Worm (Caenorhabditis elegans) whole organism, L3 larva: ENCODE data around the gene K08D12.4.
A peak's percentile ranks its signal among the peaks of the same experiment; 100 is the strongest.

Experiments
- R02D3.7 ChIP-seq: fragments of 150-350 bp; optimal IDR thresholded peaks from 2 replicates; lab custom pipeline; 2014; ENCODE audit warnings: missing biosample characterization, missing genetic modification characterization
- ZK546.5 ChIP-seq: sonication (generic microtip); optimal IDR thresholded peaks from 2 replicates; lab custom pipeline; 2017; ENCODE audit warnings: missing biosample characterization, missing genetic modification characterization
- aly-2 ChIP-seq: fragments of 150-350 bp; optimal IDR thresholded peaks from 2 replicates; lab custom pipeline; 2014; ENCODE audit warnings: missing biosample characterization, missing genetic modification characterization
- ama-1 ChIP-seq: fragments of 150-350 bp; optimal IDR thresholded peaks from 2 replicates; lab custom pipeline; 2018
- ceh-16 ChIP-seq: sonication (generic microtip); optimal IDR thresholded peaks from 2 replicates; lab custom pipeline; 2017; ENCODE audit warnings: missing biosample characterization, missing genetic modification characterization
- ceh-28 ChIP-seq: fragments of 150-350 bp; optimal IDR thresholded peaks from 2 replicates; lab custom pipeline; 2014; ENCODE audit warnings: missing biosample characterization, missing genetic modification reagents, missing genetic modification characterization
- ceh-82 ChIP-seq: fragments of 150-350 bp; optimal IDR thresholded peaks from 2 replicates; lab custom pipeline; 2014; ENCODE audit warnings: missing biosample characterization, missing genetic modification characterization
- ceh-9 ChIP-seq: sonication (generic microtip); optimal IDR thresholded peaks from 2 replicates; lab custom pipeline; 2018; ENCODE audit warnings: missing biosample characterization, missing genetic modification characterization
- daf-12 ChIP-seq: fragments of 150-350 bp; optimal IDR thresholded peaks from 2 replicates; lab custom pipeline; 2014; ENCODE audit warnings: missing biosample characterization, missing genetic modification reagents, missing genetic modification characterization
- egl-27 ChIP-seq: sonication (generic microtip); optimal IDR thresholded peaks from 4 replicates; lab custom pipeline; 2017; ENCODE audit warnings: missing biosample characterization, missing genetic modification reagents, missing genetic modification characterization
- egl-5 ChIP-seq: fragments of 150-350 bp; optimal IDR thresholded peaks from 2 replicates; lab custom pipeline; 2017; ENCODE audit warnings: missing biosample characterization, missing genetic modification reagents, missing genetic modification characterization, inconsistent platforms
- elt-1 ChIP-seq: fragments of 150-350 bp; optimal IDR thresholded peaks from 2 replicates; lab custom pipeline; 2014; ENCODE audit warnings: missing biosample characterization, missing genetic modification characterization
- elt-2 ChIP-seq: sonication (generic microtip); optimal IDR thresholded peaks from 2 replicates; lab custom pipeline; 2016; ENCODE audit warnings: missing genetic modification reagents, mild to moderate bottlenecking, missing genetic modification characterization, missing compliant biosample characterization
- elt-3 ChIP-seq, 3 experiments: fragments of 150-350 bp in 1 of 3; sonication (generic microtip) in 2 of 3; optimal IDR thresholded peaks; 2 replicates in 2 of 3; 4 replicates in 1 of 3; lab custom pipeline; 2014 to 2017; ENCODE audit warnings: missing biosample characterization in 3 of 3, missing genetic modification characterization in 3 of 3
- eor-1 ChIP-seq, 2 experiments: fragments of 150-350 bp; optimal IDR thresholded peaks; 2 replicates each; lab custom pipeline; 2014 to 2018; ENCODE audit warnings: missing biosample characterization in 2 of 2, missing genetic modification characterization in 2 of 2
- fkh-10 ChIP-seq: sonication (generic microtip); optimal IDR thresholded peaks from 2 replicates; lab custom pipeline; 2017; ENCODE audit warnings: missing biosample characterization, missing genetic modification reagents, missing genetic modification characterization
- fkh-2 ChIP-seq: fragments of 150-350 bp; optimal IDR thresholded peaks from 2 replicates; lab custom pipeline; 2014; ENCODE audit warnings: missing biosample characterization, missing genetic modification reagents, missing genetic modification characterization
- fos-1 ChIP-seq: fragments of 150-350 bp; optimal IDR thresholded peaks from 2 replicates; lab custom pipeline; 2014; ENCODE audit warnings: missing biosample characterization, missing genetic modification characterization
- hmg-11 ChIP-seq: sonication (generic microtip); optimal IDR thresholded peaks from 2 replicates; lab custom pipeline; 2016; ENCODE audit warnings: missing genetic modification characterization, missing compliant biosample characterization
- jun-1 ChIP-seq: fragments of 150-350 bp; optimal IDR thresholded peaks from 2 replicates; lab custom pipeline; 2014; ENCODE audit warnings: missing biosample characterization, missing genetic modification reagents, missing genetic modification characterization
- lin-15B ChIP-seq: fragments of 150-350 bp; optimal IDR thresholded peaks from 2 replicates; lab custom pipeline; 2014; ENCODE audit warnings: missing biosample characterization, missing genetic modification characterization
- lin-39 ChIP-seq: fragments of 150-350 bp; optimal IDR thresholded peaks from 2 replicates; lab custom pipeline; 2018; ENCODE audit warnings: missing biosample characterization, missing genetic modification reagents, missing genetic modification characterization
- lsy-12 ChIP-seq: sonication (generic microtip); optimal IDR thresholded peaks from 2 replicates; lab custom pipeline; 2016; ENCODE audit warnings: mild to moderate bottlenecking, missing genetic modification characterization, missing compliant biosample characterization
- mdl-1 ChIP-seq: fragments of 150-350 bp; optimal IDR thresholded peaks from 2 replicates; lab custom pipeline; 2014; ENCODE audit warnings: missing biosample characterization, missing genetic modification characterization
- mml-1 ChIP-seq: fragments of 150-350 bp; sonication (generic microtip); optimal IDR thresholded peaks from 3 replicates; lab custom pipeline; 2014; ENCODE audit warnings: missing biosample characterization, missing genetic modification characterization
- nfya-1 ChIP-seq: sonication (generic microtip); optimal IDR thresholded peaks from 2 replicates; lab custom pipeline; 2017; ENCODE audit warnings: missing genetic modification characterization, mild to moderate bottlenecking, missing compliant biosample characterization, antibody characterized with exemption, moderate library complexity; ENCODE audit not compliant: insufficient read depth
- nhr-11 ChIP-seq: fragments of 150-350 bp; optimal IDR thresholded peaks from 2 replicates; lab custom pipeline; 2014; ENCODE audit warnings: missing biosample characterization, missing genetic modification characterization
- nhr-12 ChIP-seq: fragments of 150-350 bp; optimal IDR thresholded peaks from 2 replicates; lab custom pipeline; 2014; ENCODE audit warnings: missing biosample characterization, missing genetic modification characterization
- nhr-23 ChIP-seq: fragments of 150-350 bp; optimal IDR thresholded peaks from 2 replicates; lab custom pipeline; 2014; ENCODE audit warnings: missing biosample characterization, missing genetic modification reagents, missing genetic modification characterization
- nhr-25 ChIP-seq: sonication (generic microtip); optimal IDR thresholded peaks from 2 replicates; lab custom pipeline; 2017; ENCODE audit warnings: missing biosample characterization, missing genetic modification characterization
- nhr-28 ChIP-seq: fragments of 150-350 bp; optimal IDR thresholded peaks from 2 replicates; lab custom pipeline; 2014; ENCODE audit warnings: missing biosample characterization, missing genetic modification characterization
- nhr-43 ChIP-seq: sonication (generic microtip); optimal IDR thresholded peaks from 2 replicates; lab custom pipeline; 2016; ENCODE audit warnings: mild to moderate bottlenecking, missing genetic modification characterization, missing compliant biosample characterization; ENCODE audit not compliant: poor library complexity, severe bottlenecking
- nhr-67 ChIP-seq: fragments of 150-350 bp; optimal IDR thresholded peaks from 2 replicates; lab custom pipeline; 2014; ENCODE audit warnings: missing biosample characterization, missing genetic modification characterization
- nhr-76 ChIP-seq: fragments of 150-350 bp; sonication (generic microtip); optimal IDR thresholded peaks from 5 replicates; lab custom pipeline; 2014; ENCODE audit warnings: missing biosample characterization, missing genetic modification characterization
- nhr-77 ChIP-seq: fragments of 150-350 bp; optimal IDR thresholded peaks from 2 replicates; lab custom pipeline; 2014; ENCODE audit warnings: missing biosample characterization, missing genetic modification characterization
- pha-4 ChIP-seq: fragments of 150-350 bp; optimal IDR thresholded peaks from 2 replicates; lab custom pipeline; 2014; ENCODE audit warnings: missing biosample characterization, missing genetic modification reagents, missing genetic modification characterization
- pqm-1 ChIP-seq: fragments of 150-350 bp; optimal IDR thresholded peaks from 2 replicates; lab custom pipeline; 2017; ENCODE audit warnings: missing biosample characterization, missing genetic modification characterization, inconsistent platforms
- sea-2 ChIP-seq: fragments of 150-350 bp; sonication (generic microtip); optimal IDR thresholded peaks from 4 replicates; lab custom pipeline; 2014; ENCODE audit warnings: missing biosample characterization, missing genetic modification reagents, missing genetic modification characterization
- skn-1 ChIP-seq: fragments of 150-350 bp; optimal IDR thresholded peaks from 2 replicates; lab custom pipeline; 2014; ENCODE audit warnings: missing biosample characterization, missing genetic modification characterization
- snpc-4 ChIP-seq: fragments of 150-350 bp; optimal IDR thresholded peaks from 2 replicates; lab custom pipeline; 2014; ENCODE audit warnings: missing biosample characterization, missing genetic modification characterization
- tbx-2 ChIP-seq: sonication (generic microtip); optimal IDR thresholded peaks from 2 replicates; lab custom pipeline; 2016; ENCODE audit warnings: mild to moderate bottlenecking, missing genetic modification characterization, missing compliant biosample characterization
- unc-39 ChIP-seq: sonication (generic microtip); optimal IDR thresholded peaks from 4 replicates; lab custom pipeline; 2017; ENCODE audit warnings: missing biosample characterization, missing genetic modification characterization
- unc-62 ChIP-seq: fragments of 150-350 bp; sonication (generic microtip); optimal IDR thresholded peaks from 4 replicates; lab custom pipeline; 2014; ENCODE audit warnings: missing biosample characterization, missing genetic modification reagents, missing genetic modification characterization
- zag-1 ChIP-seq: fragments of 150-350 bp; optimal IDR thresholded peaks from 2 replicates; lab custom pipeline; 2014; ENCODE audit warnings: missing biosample characterization, missing genetic modification characterization
- ztf-11 ChIP-seq: fragments of 150-350 bp; optimal IDR thresholded peaks from 2 replicates; lab custom pipeline; 2014; ENCODE audit warnings: missing biosample characterization, missing genetic modification characterization
- ztf-4 ChIP-seq: fragments of 150-350 bp; optimal IDR thresholded peaks from 2 replicates; lab custom pipeline; 2014; ENCODE audit warnings: missing biosample characterization, missing genetic modification characterization

K08D12.4 gene

DNA sequence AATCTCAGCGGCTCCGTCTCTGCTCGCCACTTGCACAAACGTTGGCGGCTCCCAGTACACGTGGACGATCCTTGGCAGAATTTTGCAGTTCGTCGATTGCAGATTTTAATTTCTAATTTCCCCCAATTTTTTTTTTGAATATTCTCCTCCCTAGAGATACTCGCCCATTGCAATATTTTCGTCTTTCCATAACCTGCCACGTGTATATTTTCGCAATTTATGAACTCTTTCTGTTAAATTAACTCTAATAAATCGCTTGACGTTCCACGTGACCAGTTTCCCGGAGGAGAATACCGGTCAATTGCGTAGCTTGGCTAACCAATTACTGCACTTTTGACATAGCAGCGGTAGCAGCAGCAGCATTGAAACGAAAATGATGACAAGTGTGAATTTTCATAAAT is 1.3 kb downstream of the K08D12.4 start:
- TF ChIP-seq elt-2 (tag; lab: Kevin White, UChicago): no peak
- no peak for TF ChIP-seq ceh-16
- TF ChIP-seq tbx-2 (tag; lab: Kevin White, UChicago): no peak
- peak; percentile 80 for TF ChIP-seq aly-2 (tag; lab: Kevin White, UChicago)
- no peak for TF ChIP-seq fkh-10 (GFP tag; lab: Kevin White, UChicago)
- peak; percentile 57 for TF ChIP-seq ama-1 (lab: Kevin White, UChicago)
- peak; percentile 32 for TF ChIP-seq nhr-43
- no peak for TF ChIP-seq nhr-23 (tag; lab: Kevin White, UChicago)
- no peak for TF ChIP-seq zag-1 (tag; lab: Kevin White, UChicago)
- peak; percentile 8 for TF ChIP-seq ZK546.5 (tag; lab: Kevin White, UChicago)
- peak; percentile 14 for TF ChIP-seq nfya-1
- TF ChIP-seq eor-1 (tag; optimal IDR thresholded peaks at IDR 0.05; lab: Kevin White, UChicago): no peak
- peak; percentile 28 for TF ChIP-seq nhr-25
- TF ChIP-seq hmg-11 (tag; lab: Kevin White, UChicago): peak; percentile 3
- TF ChIP-seq unc-62 (GFP tag; lab: Kevin White, UChicago): no peak
- TF ChIP-seq ceh-28: no peak

DNA sequence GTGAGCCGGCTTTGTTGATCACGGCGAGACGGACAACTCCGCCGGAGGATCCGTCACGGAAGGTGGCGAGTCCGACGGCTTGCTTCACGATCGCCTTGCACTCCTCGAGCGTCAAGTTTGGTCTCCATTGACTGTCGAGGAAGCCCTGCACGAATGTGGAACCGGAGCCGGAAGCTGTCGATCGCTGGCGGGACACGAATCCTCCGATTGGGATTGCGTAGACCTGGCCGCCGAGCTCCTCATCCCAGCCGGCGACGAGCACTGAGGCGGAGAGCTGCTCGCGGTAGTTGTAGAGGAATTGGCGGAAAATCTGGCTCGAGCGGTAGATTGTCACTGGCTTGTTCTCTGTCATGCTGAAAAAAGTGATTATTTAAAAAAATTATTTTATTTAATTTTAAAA is 1.9 kb downstream of the K08D12.4 start:
- no peak for TF ChIP-seq lin-15B (tag; lab: Kevin White, UChicago)
- TF ChIP-seq mdl-1: no peak
- TF ChIP-seq skn-1: no peak
- no peak for TF ChIP-seq elt-3 (tag; optimal IDR thresholded peaks at IDR 0.05; lab: Kevin White, UChicago)
- no peak for TF ChIP-seq nhr-25
- no peak for TF ChIP-seq lsy-12 (tag; lab: Kevin White, UChicago)

DNA sequence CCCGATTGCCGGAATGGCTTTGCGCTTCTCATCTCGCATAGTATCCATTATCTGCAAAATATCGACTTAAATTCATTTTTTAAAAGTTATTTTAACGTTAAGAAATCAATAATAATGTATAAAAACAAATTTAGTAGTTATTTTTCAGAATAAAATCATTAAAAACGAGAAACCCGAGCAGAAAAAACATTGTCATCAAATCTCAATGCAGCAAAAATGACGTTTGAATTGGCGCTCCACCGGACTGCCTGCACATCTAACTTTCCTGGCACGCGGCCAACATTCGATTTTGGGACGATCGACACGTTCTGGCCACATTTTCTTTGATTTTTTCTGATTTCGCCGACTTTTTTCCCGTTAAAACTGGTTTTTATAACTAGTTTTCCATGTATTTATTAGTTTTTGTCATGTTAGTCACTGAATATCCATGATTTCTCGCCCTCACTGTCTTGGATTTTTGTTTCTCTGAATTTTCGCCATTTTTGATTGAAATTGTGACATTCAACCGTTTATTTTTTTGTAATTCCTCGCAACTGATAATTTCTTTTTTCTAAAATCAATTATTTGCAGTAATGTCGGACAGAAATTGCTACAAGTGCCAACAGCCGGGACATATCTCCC is 2.7 kb downstream of the K08D12.4 start, which contains the start of the genes pbs-1 and K08D12.3:
Gene pbs-1 (minus strand): TSS at position 51 of the 621 bp plus-strand sequence.
Gene K08D12.3 (plus strand): TSS at position 571 of the 621 bp plus-strand sequence.
- TF ChIP-seq ztf-4 (no peak), nhr-67 (tag; lab: Kevin White, UChicago) (no peak), nhr-28 (tag; lab: Kevin White, UChicago) (no peak), nhr-25 (peak; percentile 87), pqm-1 (no peak), skn-1 (peak; percentile 93), nhr-77 (tag; lab: Kevin White, UChicago) (peak; percentile 38), R02D3.7 (tag; lab: Kevin White, UChicago) (peak; percentile 44), ztf-11 (tag; lab: Kevin White, UChicago) (no peak), jun-1 (peak; percentile 60), ceh-16 (no peak), nhr-12 (tag; lab: Kevin White, UChicago) (no peak), aly-2 (tag; lab: Kevin White, UChicago) (no peak), ceh-82 (tag; lab: Kevin White, UChicago) (peak; percentile 32), unc-39 (tag; lab: Kevin White, UChicago) (no peak), pha-4 (tag; lab: Kevin White, UChicago) (peak; percentile 87), nhr-11 (tag; lab: Kevin White, UChicago) (no peak), fos-1 (tag; lab: Kevin White, UChicago) (no peak), nhr-43 (peak; percentile 78), elt-2 (tag; lab: Kevin White, UChicago) (peak; percentile 61), fkh-10 (GFP tag; lab: Kevin White, UChicago) (no peak), eor-1 (tag; optimal IDR thresholded peaks at IDR 0.05; lab: Kevin White, UChicago) (no peak), lin-39 (peak; percentile 84), tbx-2 (tag; lab: Kevin White, UChicago) (peak; percentile 26), nhr-76 (tag; lab: Kevin White, UChicago) (no peak), mml-1 (tag; lab: Kevin White, UChicago) (no peak), ama-1 (lab: Kevin White, UChicago) (peak; percentile 71), egl-5 (tag; lab: Kevin White, UChicago) (peak; percentile 77), lsy-12 (tag; lab: Kevin White, UChicago) (peak; percentile 41), ceh-9 (tag; lab: Kevin White, UChicago) (no peak), elt-1 (no peak), snpc-4 (tag; lab: Kevin White, UChicago) (peak; percentile 61), egl-27 (tag; lab: Kevin White, UChicago) (no peak), ZK546.5 (tag; lab: Kevin White, UChicago) (peak; percentile 82), daf-12 (no peak), elt-3 (tag; optimal IDR thresholded peaks at IDR 0.05; lab: Kevin White, UChicago) (no peak), mdl-1 (no peak), zag-1 (tag; lab: Kevin White, UChicago) (no peak), sea-2 (no peak), fkh-2 (tag; lab: Kevin White, UChicago) (no peak), lin-15B (tag; lab: Kevin White, UChicago) (peak; percentile 89), ceh-28 (peak; percentile 67), unc-62 (GFP tag; lab: Kevin White, UChicago) (no peak), nfya-1 (peak; percentile 91), hmg-11 (tag; lab: Kevin White, UChicago) (peak; percentile 73), nhr-23 (tag; lab: Kevin White, UChicago) (peak; percentile 91)
